Worm (Caenorhabditis elegans): ENCODE results near the gene lys-6.

Gene lys-6

DNA sequence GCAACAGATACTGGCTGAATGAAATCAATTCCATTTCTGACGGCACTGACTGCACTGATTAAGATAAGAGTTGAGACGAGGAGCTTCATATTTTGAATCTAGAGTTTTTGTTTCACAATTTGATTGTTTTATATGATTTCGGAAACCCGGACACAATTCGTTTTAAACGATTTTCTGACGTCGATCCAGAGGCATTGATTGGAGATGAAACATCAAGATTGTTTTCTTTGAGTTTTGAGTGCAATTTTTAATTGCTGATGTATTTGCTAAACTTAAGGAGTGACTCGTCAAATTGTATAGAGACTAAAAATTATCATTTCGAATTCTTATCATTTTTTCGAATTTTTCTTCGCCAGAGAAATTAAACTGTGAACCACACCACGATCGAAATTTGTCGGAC lies at the start of gene lys-6:
TSS of gene lys-6 (minus strand) at position 101 of the 400 bp plus-strand sequence.
- TF ChIP-seq ceh-13 (GFP tag; optimal IDR thresholded peaks at IDR 0.05) (no peak), hmbx-1 (tag; optimal IDR thresholded peaks at IDR 0.05) (no peak), flt-1 (GFP tag; IDR thresholded peaks at IDR 0.05) (no peak), ceh-36 (tag; optimal IDR thresholded peaks at IDR 0.05) (no peak), pes-1 (GFP tag; IDR thresholded peaks at IDR 0.05) (no peak), ama-1 (optimal IDR thresholded peaks at IDR 0.05) (no peak), sea-1 (GFP tag; conservative IDR thresholded peaks at IDR 0.05) (no peak), ets-7 (tag; optimal IDR thresholded peaks at IDR 0.05) (no peak), F13C5.2 (tag; optimal IDR thresholded peaks at IDR 0.05) (no peak)

DNA sequence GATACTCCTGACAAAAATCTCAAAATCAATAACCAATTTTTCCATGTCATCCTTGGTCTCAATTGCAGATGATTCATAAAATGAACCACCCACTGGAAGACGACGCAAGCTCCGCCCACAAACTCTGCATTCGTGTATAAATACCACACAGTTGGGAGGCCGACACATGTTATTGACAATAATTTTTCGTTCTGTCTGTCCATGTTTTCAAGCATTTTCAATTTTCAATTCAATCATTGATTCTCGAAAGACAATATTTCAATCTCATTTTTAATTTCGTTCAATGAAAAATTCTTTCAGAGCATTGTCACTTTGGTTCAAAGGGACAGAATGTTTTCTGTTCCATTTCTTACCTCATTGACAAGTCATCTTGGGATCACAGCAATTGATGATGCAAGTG lies 48.3 kb upstream of the lys-6 start, which contains the start of gene inx-9:
TSS of gene inx-9 (plus strand) at position 301 of the 400 bp plus-strand sequence.
- no peak for TF ChIP-seq flt-1 (GFP tag; IDR thresholded peaks at IDR 0.05)
- no peak for TF ChIP-seq tra-4 (tag; optimal IDR thresholded peaks at IDR 0.05)
- TF ChIP-seq hnd-1 (tag; optimal IDR thresholded peaks at IDR 0.05): no peak
- TF ChIP-seq ets-7 (tag; optimal IDR thresholded peaks at IDR 0.05): no peak
- no peak for TF ChIP-seq F13C5.2 (tag; optimal IDR thresholded peaks at IDR 0.05)
- TF ChIP-seq sea-1 (GFP tag; conservative IDR thresholded peaks at IDR 0.05): no peak
- no peak for TF ChIP-seq aly-1 (tag; optimal IDR thresholded peaks at IDR 0.05)
- no peak for TF ChIP-seq pes-1 (GFP tag; IDR thresholded peaks at IDR 0.05)
- TF ChIP-seq ceh-36 (tag; optimal IDR thresholded peaks at IDR 0.05): no peak
- TF ChIP-seq scrt-1 (GFP tag; IDR thresholded peaks at IDR 0.05): no peak
- no peak for TF ChIP-seq ceh-13 (GFP tag; optimal IDR thresholded peaks at IDR 0.05)
- TF ChIP-seq ama-1 (optimal IDR thresholded peaks at IDR 0.05): no peak

DNA sequence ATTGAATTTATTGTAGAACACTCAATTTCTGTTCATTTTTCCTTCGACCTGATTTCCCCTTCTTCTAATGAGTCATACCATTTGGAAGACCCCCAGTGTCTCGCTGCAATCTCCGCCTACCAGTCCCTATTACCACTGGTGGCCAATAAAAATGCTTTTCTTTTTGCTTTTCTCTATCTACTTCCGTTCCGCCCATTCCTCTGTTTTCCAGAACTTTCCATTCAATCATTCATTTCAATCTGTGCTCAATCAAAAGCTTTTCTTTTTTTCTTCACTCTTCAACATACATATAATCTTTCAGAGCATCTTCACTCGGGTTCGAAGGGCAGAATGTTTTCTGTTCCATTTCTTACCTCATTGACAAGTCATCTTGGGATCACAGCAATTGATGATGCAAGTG lies 45.8 kb upstream of the lys-6 start, which contains the start of gene inx-8:
TSS of gene inx-8 (plus strand) at position 301 of the 400 bp plus-strand sequence.
- TF ChIP-seq aly-1 (tag; optimal IDR thresholded peaks at IDR 0.05): no peak
- no peak for TF ChIP-seq pes-1 (GFP tag; IDR thresholded peaks at IDR 0.05)
- no peak for TF ChIP-seq hmg-4 (GFP tag; optimal IDR thresholded peaks at IDR 0.05)

DNA sequence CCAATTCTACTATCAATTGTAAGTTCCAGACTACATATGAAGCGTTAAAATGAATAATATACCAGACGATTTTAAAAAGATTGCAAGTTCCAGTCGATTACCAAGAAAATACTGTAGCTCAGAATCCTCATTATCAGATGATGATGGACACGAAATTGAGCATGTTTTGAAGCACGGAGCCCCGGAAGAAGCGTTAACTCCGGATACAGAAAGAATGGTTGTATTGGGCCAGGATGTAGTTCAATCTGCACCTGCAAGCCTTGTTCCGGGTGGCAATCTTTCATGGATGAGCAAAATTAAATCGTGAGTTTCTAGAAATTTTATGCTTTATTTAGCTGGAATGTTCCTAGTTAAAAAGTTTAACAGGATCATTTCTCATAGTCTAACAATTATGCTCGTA lies 40.3 kb upstream of the lys-6 start, which contains the start of gene atg-4.2:
TSS of gene atg-4.2 (plus strand) at position 24 of the 400 bp plus-strand sequence.
- TF ChIP-seq aly-1 (tag; optimal IDR thresholded peaks at IDR 0.05) (no peak), scrt-1 (GFP tag; IDR thresholded peaks at IDR 0.05) (no peak), tbx-11 (GFP tag; IDR thresholded peaks at IDR 0.05) (no peak), F13C5.2 (tag; optimal IDR thresholded peaks at IDR 0.05) (no peak), hmg-4 (GFP tag; optimal IDR thresholded peaks at IDR 0.05) (no peak), pes-1 (GFP tag; IDR thresholded peaks at IDR 0.05) (no peak), B0310.2 (tag; optimal IDR thresholded peaks at IDR 0.05) (no peak), hnd-1 (tag; optimal IDR thresholded peaks at IDR 0.05) (no peak), flt-1 (GFP tag; IDR thresholded peaks at IDR 0.05) (no peak)

DNA sequence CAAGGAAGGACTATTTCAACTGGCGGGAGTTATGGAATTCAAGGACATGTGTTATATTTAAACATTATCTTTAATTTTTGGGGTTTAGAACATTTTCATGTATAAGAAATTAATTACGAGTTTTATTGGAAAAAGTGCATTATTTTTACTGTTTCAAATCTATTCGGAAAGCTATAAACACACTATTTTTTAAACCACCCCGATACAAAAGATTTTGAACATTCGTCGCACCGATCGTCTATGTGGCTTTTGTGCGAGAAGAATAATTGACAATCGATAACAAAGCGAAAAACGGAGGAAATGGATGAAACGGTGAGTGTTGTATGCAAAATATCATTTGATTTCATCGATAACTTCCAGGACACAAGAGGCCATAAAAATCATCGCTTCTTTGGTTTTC lies 37.3 kb upstream of the lys-6 start, which contains the start of gene ZK809.9:
TSS of gene ZK809.9 (plus strand) at position 301 of the 400 bp plus-strand sequence.
- TF ChIP-seq hmg-4 (GFP tag; optimal IDR thresholded peaks at IDR 0.05) (no peak), scrt-1 (GFP tag; IDR thresholded peaks at IDR 0.05) (no peak)

DNA sequence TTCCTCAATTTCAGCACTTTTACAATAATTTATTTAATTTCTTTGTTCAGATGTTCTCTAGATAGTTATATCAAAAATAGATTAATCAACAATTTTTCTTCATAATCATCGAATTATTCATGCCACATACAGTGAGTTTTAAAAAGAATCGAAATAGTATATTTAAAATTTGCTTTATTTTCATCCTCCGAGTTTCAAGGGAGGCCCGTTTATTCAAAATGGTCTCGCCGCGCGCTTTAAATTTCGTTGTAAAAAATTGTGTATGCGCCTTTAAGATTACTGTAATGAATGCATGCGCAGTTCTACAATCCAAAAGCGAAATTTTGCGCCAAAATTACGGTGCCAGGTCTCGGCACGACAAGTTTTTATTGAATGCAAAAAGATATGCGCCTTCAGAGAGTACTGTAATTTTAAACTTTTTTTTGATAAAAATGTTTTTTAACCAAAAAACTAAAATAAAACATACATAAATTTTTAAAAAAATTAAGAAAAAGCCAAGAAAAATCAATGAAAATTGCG lies 32.1 kb upstream of the lys-6 start, which contains the start of gene ZK792.1:
TSS of gene ZK792.1 (plus strand) at position 51 of the 519 bp plus-strand sequence.
- TF ChIP-seq flt-1 (GFP tag; IDR thresholded peaks at IDR 0.05): no peak
- TF ChIP-seq aly-1 (tag; optimal IDR thresholded peaks at IDR 0.05): no peak

DNA sequence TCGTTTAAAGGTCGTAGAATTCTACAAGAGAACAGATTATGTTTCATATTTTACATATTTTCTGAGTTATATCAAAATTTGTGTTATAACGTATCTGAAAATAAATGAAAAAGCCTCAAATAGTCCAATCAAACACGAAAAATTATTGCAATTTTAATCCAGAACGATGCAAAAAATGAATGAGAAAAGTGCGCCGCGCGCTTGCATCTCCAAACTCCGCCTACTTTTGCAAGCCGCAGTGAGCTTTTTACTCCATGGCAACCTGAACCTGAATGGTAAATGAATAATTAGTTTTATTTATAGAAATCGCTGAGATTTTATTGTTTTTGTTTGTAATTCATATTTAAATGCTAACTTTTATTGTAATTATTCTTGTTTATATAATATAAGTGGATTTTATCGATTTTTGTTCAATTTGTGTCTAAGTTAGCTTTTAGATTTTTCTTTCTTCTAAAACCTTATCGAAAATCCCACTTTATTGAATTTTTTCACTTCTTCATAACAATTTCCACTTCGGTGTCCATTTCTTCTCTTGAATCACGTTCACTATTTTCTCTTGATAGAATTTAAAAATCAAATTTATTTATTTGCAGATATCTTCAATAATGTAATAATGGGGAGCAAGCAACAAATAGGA lies 28.5 kb upstream of the lys-6 start, which contains the start of gene ZK809.5:
TSS of gene ZK809.5 (plus strand) at position 587 of the 637 bp plus-strand sequence.
- no peak for TF ChIP-seq aly-1 (tag; optimal IDR thresholded peaks at IDR 0.05)
- TF ChIP-seq flt-1 (GFP tag; IDR thresholded peaks at IDR 0.05): no peak
- no peak for TF ChIP-seq hmg-4 (GFP tag; optimal IDR thresholded peaks at IDR 0.05)
- TF ChIP-seq ceh-36 (tag; optimal IDR thresholded peaks at IDR 0.05): no peak
- TF ChIP-seq pes-1 (GFP tag; IDR thresholded peaks at IDR 0.05): no peak
- no peak for TF ChIP-seq scrt-1 (GFP tag; IDR thresholded peaks at IDR 0.05)
- no peak for TF ChIP-seq tra-4 (tag; optimal IDR thresholded peaks at IDR 0.05)
- TF ChIP-seq B0310.2 (tag; optimal IDR thresholded peaks at IDR 0.05): no peak
- TF ChIP-seq ets-7 (tag; optimal IDR thresholded peaks at IDR 0.05): no peak
- TF ChIP-seq F13C5.2 (tag; optimal IDR thresholded peaks at IDR 0.05): no peak
- no peak for TF ChIP-seq sea-1 (GFP tag; conservative IDR thresholded peaks at IDR 0.05)
- TF ChIP-seq hmbx-1 (tag; optimal IDR thresholded peaks at IDR 0.05): no peak
- no peak for TF ChIP-seq ama-1 (optimal IDR thresholded peaks at IDR 0.05)
- no peak for TF ChIP-seq tbx-37 (GFP tag; conservative IDR thresholded peaks at IDR 0.05)
- TF ChIP-seq ceh-13 (GFP tag; optimal IDR thresholded peaks at IDR 0.05): no peak
- TF ChIP-seq hnd-1 (tag; optimal IDR thresholded peaks at IDR 0.05): no peak
- no peak for TF ChIP-seq tbx-11 (GFP tag; IDR thresholded peaks at IDR 0.05)

DNA sequence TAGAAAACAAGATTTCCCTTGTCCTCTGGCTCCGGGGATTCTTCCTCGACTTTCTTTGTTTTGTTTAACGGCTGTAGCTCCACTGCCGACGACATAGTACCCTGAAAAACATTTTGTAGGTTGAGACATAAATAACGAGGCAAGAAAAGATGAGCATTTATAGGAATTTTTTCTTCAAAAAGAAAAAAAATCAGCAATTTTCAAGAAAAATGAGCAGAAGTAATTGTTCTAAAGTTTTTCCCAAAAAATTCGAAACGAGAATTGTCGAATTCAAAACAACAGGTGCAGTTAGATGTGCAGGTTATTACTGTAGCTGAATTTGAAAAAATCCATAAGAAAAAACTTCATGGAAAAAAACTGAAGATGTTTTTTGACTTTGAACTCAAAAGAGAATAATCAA lies 27.6 kb upstream of the lys-6 start, which contains the start of gene ent-1:
TSS of gene ent-1 (minus strand) at position 101 of the 400 bp plus-strand sequence.
- TF ChIP-seq aly-1 (tag; optimal IDR thresholded peaks at IDR 0.05): no peak
- no peak for TF ChIP-seq ceh-36 (tag; optimal IDR thresholded peaks at IDR 0.05)
- TF ChIP-seq sea-1 (GFP tag; conservative IDR thresholded peaks at IDR 0.05): no peak
